Fruit fly (Drosophila melanogaster) whole organism, prepupa: Measurements from ENCODE around the gene Mur29B.

Experiments
- Blimp-1 ChIP-seq: fragments of 200-800 bp; sonication (Bioruptor generic); optimal IDR thresholded peaks from 3 replicates; lab custom pipeline; 2017; ENCODE audit warnings: missing biosample characterization, missing genetic modification characterization, mild to moderate bottlenecking, moderate library complexity, missing genetic modification reagents
- CG10631 ChIP-seq: fragments of 200-800 bp; sonication (Bioruptor generic); optimal IDR thresholded peaks from 2 replicates; lab custom pipeline; 2016; ENCODE audit warnings: missing biosample characterization, missing genetic modification characterization
- CG10669 ChIP-seq: fragments of 200-800 bp; sonication (Bioruptor generic); optimal IDR thresholded peaks from 3 replicates; lab custom pipeline; 2018; ENCODE audit warnings: missing biosample characterization, mild to moderate bottlenecking, missing genetic modification characterization, moderate library complexity
- CG11294 ChIP-seq: fragments of 200-800 bp; sonication (Bioruptor generic); IDR thresholded peaks from 2 replicates; pipeline ENCODE4 v1.3.6; 2022; ENCODE audit warnings: missing biosample characterization, missing genetic modification characterization
- CG11762 ChIP-seq: fragments of 200-800 bp; sonication (Bioruptor generic); optimal IDR thresholded peaks from 3 replicates; lab custom pipeline; 2016; ENCODE audit warnings: missing biosample characterization, missing genetic modification characterization; ENCODE audit not compliant: insufficient read depth
- CG11902 ChIP-seq: fragments of 200-800 bp; sonication (Bioruptor generic); optimal IDR thresholded peaks from 3 replicates; lab custom pipeline; 2016; ENCODE audit warnings: missing biosample characterization, missing genetic modification characterization
- CG1621 ChIP-seq: fragments of 200-800 bp; sonication (Bioruptor generic); optimal IDR thresholded peaks from 3 replicates; lab custom pipeline; 2018; ENCODE audit warnings: missing biosample characterization, mild to moderate bottlenecking, missing genetic modification characterization
- CG3032 ChIP-seq: fragments of 200-800 bp; optimal IDR thresholded peaks from 2 replicates; lab custom pipeline; 2019; ENCODE audit warnings: missing biosample characterization, mild to moderate bottlenecking, missing genetic modification characterization, moderate library complexity
- CG31627 ChIP-seq: fragments of 200-800 bp; sonication (Bioruptor generic); optimal IDR thresholded peaks from 3 replicates; lab custom pipeline; 2016; ENCODE audit warnings: missing biosample characterization, missing genetic modification characterization
- CG32006 ChIP-seq: fragments of 200-800 bp; sonication (Bioruptor generic); optimal IDR thresholded peaks from 3 replicates; lab custom pipeline; 2017; ENCODE audit warnings: missing biosample characterization, mild to moderate bottlenecking, missing genetic modification characterization
- CG34406 ChIP-seq: fragments of 200-800 bp; sonication (Bioruptor generic); optimal IDR thresholded peaks from 3 replicates; lab custom pipeline; 2016; ENCODE audit warnings: missing biosample characterization, missing genetic modification characterization
- CG3919 ChIP-seq: fragments of 200-800 bp; sonication (Bioruptor generic); optimal IDR thresholded peaks from 3 replicates; lab custom pipeline; 2016; ENCODE audit warnings: missing biosample characterization, missing genetic modification characterization
- CG4318 ChIP-seq: fragments of 200-800 bp; sonication (Bioruptor generic); optimal IDR thresholded peaks from 3 replicates; lab custom pipeline; 2017; ENCODE audit warnings: missing biosample characterization, mild to moderate bottlenecking, missing genetic modification characterization
- CG6163 ChIP-seq: fragments of 200-800 bp; sonication (Bioruptor generic); IDR thresholded peaks from 3 replicates; pipeline ENCODE4 v1.3.6; 2022; ENCODE audit warnings: missing biosample characterization, missing genetic modification characterization
- CG6276 ChIP-seq: fragments of 200-800 bp; sonication (Bioruptor generic); optimal IDR thresholded peaks from 2 replicates; lab custom pipeline; 2017; ENCODE audit warnings: missing biosample characterization, mild to moderate bottlenecking, missing genetic modification characterization
- CG6792 ChIP-seq: fragments of 200-800 bp; sonication (Bioruptor generic); optimal IDR thresholded peaks from 3 replicates; lab custom pipeline; 2016; ENCODE audit warnings: missing biosample characterization, missing genetic modification characterization
- CG6808 ChIP-seq: fragments of 200-800 bp; sonication (Bioruptor generic); optimal IDR thresholded peaks from 3 replicates; lab custom pipeline; 2017; ENCODE audit warnings: missing biosample characterization, missing genetic modification characterization, mild to moderate bottlenecking, moderate library complexity, missing genetic modification reagents
- CG6854 ChIP-seq: fragments of 200-800 bp; sonication (Bioruptor generic); optimal IDR thresholded peaks from 2 replicates; lab custom pipeline; 2017; ENCODE audit warnings: missing biosample characterization, mild to moderate bottlenecking, missing genetic modification characterization
- CG7368 ChIP-seq: fragments of 200-800 bp; sonication (Bioruptor generic); optimal IDR thresholded peaks from 3 replicates; lab custom pipeline; 2016; ENCODE audit warnings: missing biosample characterization, missing genetic modification characterization
- CG8119 ChIP-seq: fragments of 200-800 bp; sonication (Bioruptor generic); IDR thresholded peaks from 3 replicates; pipeline ENCODE4 v1.3.6; 2022; ENCODE audit warnings: missing biosample characterization, missing genetic modification characterization
- CG8632 ChIP-seq: fragments of 200-800 bp; sonication (Bioruptor generic); optimal IDR thresholded peaks from 3 replicates; lab custom pipeline; 2016; ENCODE audit warnings: missing biosample characterization, missing genetic modification characterization
- CG9139 ChIP-seq: fragments of 200-800 bp; sonication (Bioruptor generic); optimal IDR thresholded peaks from 3 replicates; lab custom pipeline; 2017; ENCODE audit warnings: missing biosample characterization, mild to moderate bottlenecking, missing genetic modification characterization
- Eip75B ChIP-seq: fragments of 200-800 bp; sonication (Bioruptor generic); optimal IDR thresholded peaks from 3 replicates; lab custom pipeline; 2016; ENCODE audit warnings: missing biosample characterization, missing genetic modification characterization
- Eip78C ChIP-seq: fragments of 200-800 bp; sonication (Bioruptor generic); peaks from one replicate; lab custom pipeline; 2016; ENCODE audit warnings: missing biosample characterization, missing genetic modification characterization
- Ets21C ChIP-seq: fragments of 200-800 bp; sonication (Bioruptor generic); optimal IDR thresholded peaks from 3 replicates; lab custom pipeline; 2016; ENCODE audit warnings: missing biosample characterization, missing genetic modification characterization
- Ets96B ChIP-seq: fragments of 200-800 bp; optimal IDR thresholded peaks from 2 replicates; lab custom pipeline; 2019; ENCODE audit warnings: missing biosample characterization, mild to moderate bottlenecking, missing genetic modification characterization, moderate library complexity
- Hr38 ChIP-seq: sonication (Bioruptor generic); optimal IDR thresholded peaks from 2 replicates; lab custom pipeline; 2016; ENCODE audit warnings: missing biosample characterization, missing genetic modification characterization
- Hr39 ChIP-seq: fragments of 200-800 bp; sonication (Bioruptor generic); optimal IDR thresholded peaks from 2 replicates; lab custom pipeline; 2016; ENCODE audit warnings: missing biosample characterization, missing genetic modification characterization
- Hr4 ChIP-seq: fragments of 200-800 bp; sonication (Bioruptor generic); optimal IDR thresholded peaks from 3 replicates; lab custom pipeline; 2016; ENCODE audit warnings: missing biosample characterization, missing genetic modification characterization
- Lpt ChIP-seq: fragments of 200-800 bp; sonication (Bioruptor generic); optimal IDR thresholded peaks from 3 replicates; lab custom pipeline; 2016; ENCODE audit warnings: missing biosample characterization, missing genetic modification characterization
- OdsH ChIP-seq: fragments of 200-800 bp; sonication (Bioruptor generic); optimal IDR thresholded peaks from 3 replicates; lab custom pipeline; 2016; ENCODE audit warnings: missing biosample characterization, missing genetic modification characterization
- Smox ChIP-seq: fragments of 200-800 bp; sonication (Bioruptor generic); optimal IDR thresholded peaks from 3 replicates; lab custom pipeline; 2016; ENCODE audit warnings: missing biosample characterization, missing genetic modification characterization
- Sox102F ChIP-seq: fragments of 200-800 bp; sonication (Bioruptor generic); optimal IDR thresholded peaks from 2 replicates; lab custom pipeline; 2016; ENCODE audit warnings: missing biosample characterization, mild to moderate bottlenecking, missing genetic modification characterization
- Sox14 ChIP-seq: fragments of 200-800 bp; sonication (Bioruptor generic); optimal IDR thresholded peaks from 3 replicates; lab custom pipeline; 2016; ENCODE audit warnings: missing biosample characterization, missing genetic modification characterization
- Sox15 ChIP-seq: fragments of 200-800 bp; sonication (Bioruptor generic); optimal IDR thresholded peaks from 3 replicates; lab custom pipeline; 2016; ENCODE audit warnings: missing biosample characterization, missing genetic modification characterization
- achi ChIP-seq: fragments of 200-800 bp; sonication (Bioruptor generic); optimal IDR thresholded peaks from 3 replicates; lab custom pipeline; 2016; ENCODE audit warnings: missing biosample characterization, missing genetic modification characterization
- acj6 ChIP-seq: fragments of 200-800 bp; sonication (Bioruptor generic); optimal IDR thresholded peaks from 3 replicates; lab custom pipeline; 2016; ENCODE audit warnings: missing biosample characterization, missing genetic modification characterization
- cyc ChIP-seq: fragments of 200-800 bp; sonication (Bioruptor generic); optimal IDR thresholded peaks from 3 replicates; lab custom pipeline; 2016; ENCODE audit warnings: missing biosample characterization, missing genetic modification characterization
- dac ChIP-seq: fragments of 200-800 bp; sonication (Bioruptor generic); optimal IDR thresholded peaks from 2 replicates; lab custom pipeline; 2017; ENCODE audit warnings: missing biosample characterization, mild to moderate bottlenecking, missing genetic modification characterization
- dsx ChIP-seq: fragments of 200-800 bp; optimal IDR thresholded peaks from 3 replicates; lab custom pipeline; 2019; ENCODE audit warnings: missing biosample characterization, mild to moderate bottlenecking, missing genetic modification characterization, moderate library complexity; ENCODE audit not compliant: poor library complexity, severe bottlenecking
- eg ChIP-seq: fragments of 200-800 bp; sonication (Bioruptor generic); IDR thresholded peaks from 3 replicates; pipeline ENCODE4 v1.3.6; 2022; ENCODE audit warnings: missing biosample characterization, missing genetic modification characterization
- esn ChIP-seq: fragments of 200-800 bp; sonication (Bioruptor generic); optimal IDR thresholded peaks from 2 replicates; lab custom pipeline; 2016; ENCODE audit warnings: missing biosample characterization, mild to moderate bottlenecking, missing genetic modification characterization, moderate library complexity
- fkh ChIP-seq: fragments of 200-800 bp; sonication (Bioruptor generic); optimal IDR thresholded peaks from 3 replicates; lab custom pipeline; 2017; ENCODE audit warnings: missing biosample characterization, mild to moderate bottlenecking, missing genetic modification characterization, moderate library complexity
- lz ChIP-seq: fragments of 200-800 bp; sonication (Bioruptor generic); optimal IDR thresholded peaks from 3 replicates; lab custom pipeline; 2016; ENCODE audit warnings: missing biosample characterization, missing genetic modification characterization
- net ChIP-seq: fragments of 200-800 bp; sonication (Bioruptor generic); optimal IDR thresholded peaks from 3 replicates; lab custom pipeline; 2016; ENCODE audit warnings: missing biosample characterization, missing genetic modification characterization
- pdm3 ChIP-seq: fragments of 200-800 bp; sonication (Bioruptor generic); optimal IDR thresholded peaks from 3 replicates; lab custom pipeline; 2016; ENCODE audit warnings: missing biosample characterization, missing genetic modification characterization
- spab ChIP-seq: fragments of 200-800 bp; sonication (Bioruptor generic); optimal IDR thresholded peaks from 2 replicates; lab custom pipeline; 2017; ENCODE audit warnings: missing biosample characterization, mild to moderate bottlenecking, missing genetic modification characterization, missing genetic modification reagents
- ss ChIP-seq, 2 experiments: fragments of 200-800 bp; sonication (Bioruptor generic); optimal IDR thresholded peaks; 2 replicates in 1 of 2; 3 replicates in 1 of 2; lab custom pipeline; 2017 to 2018; ENCODE audit warnings: mild to moderate bottlenecking in 2 of 2, missing biosample characterization in 2 of 2, missing genetic modification characterization in 2 of 2, moderate library complexity in 1 of 2
- svp ChIP-seq: fragments of 200-800 bp; sonication (Bioruptor generic); peaks from one replicate; lab custom pipeline; 2016; ENCODE audit warnings: missing biosample characterization, missing genetic modification characterization
- topi ChIP-seq: fragments of 200-800 bp; sonication (Bioruptor generic); optimal IDR thresholded peaks from 3 replicates; lab custom pipeline; 2016; ENCODE audit warnings: missing biosample characterization, missing genetic modification characterization
- vri ChIP-seq: fragments of 200-800 bp; sonication (Bioruptor generic); optimal IDR thresholded peaks from 3 replicates; lab custom pipeline; 2016; ENCODE audit warnings: missing biosample characterization, mild to moderate bottlenecking, missing genetic modification characterization

Mur29B gene

DNA sequence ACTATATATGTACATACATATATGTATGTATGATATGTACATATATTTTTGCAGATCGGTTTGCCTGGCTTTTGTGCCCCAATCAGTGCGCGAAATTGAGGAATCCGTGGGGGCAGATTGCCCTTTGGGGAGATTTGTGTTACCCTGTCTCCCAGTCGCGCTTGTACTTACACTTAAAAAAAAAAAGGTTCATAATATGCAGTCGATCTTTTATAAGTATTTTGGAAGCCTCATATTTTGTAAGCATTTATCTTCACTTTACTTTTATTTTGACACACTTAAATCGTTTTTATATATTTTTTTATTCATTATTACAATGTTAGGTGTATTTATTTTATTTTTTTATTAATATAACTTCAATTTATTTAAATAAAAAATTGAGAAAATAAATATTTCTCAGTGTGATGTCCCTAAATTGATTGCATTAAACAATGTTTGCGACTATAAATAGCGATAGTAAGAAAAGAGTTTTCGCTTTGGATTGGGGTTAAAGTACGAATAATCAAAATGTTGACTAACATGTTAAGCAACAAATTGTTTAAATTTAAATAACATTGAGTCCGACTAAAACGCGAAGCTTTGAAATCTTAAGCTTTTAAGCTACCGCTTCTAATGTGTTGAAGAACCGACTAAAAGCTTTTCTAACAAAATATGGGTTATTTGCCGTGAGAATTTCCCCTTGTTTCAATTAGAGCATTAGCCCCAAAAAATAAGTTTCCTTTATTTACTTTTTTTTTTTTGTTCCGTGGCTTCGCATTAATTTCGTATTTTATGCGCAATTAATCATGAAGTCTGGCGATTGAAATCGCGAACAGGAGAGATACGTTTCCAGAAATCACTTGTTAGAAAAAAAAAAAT lies 25.3 kb upstream of the Mur29B start:
- TF ChIP-seq topi (GFP tag; lab: Kevin White, UChicago) (peak; percentile 27), CG11902 (GFP tag; lab: Kevin White, UChicago) (no peak), acj6 (GFP tag; lab: Kevin White, UChicago) (peak; percentile 1), CG6808 (no peak), svp (GFP tag; lab: Kevin White, UChicago) (peak; percentile 91), Eip78C (peak; percentile 80), achi (GFP tag; lab: Kevin White, UChicago) (no peak), CG11294 (GFP tag; lab: Robert Waterston, UW) (no peak), fkh (peak; percentile 19), CG4318 (GFP tag; lab: Kevin White, UChicago) (peak; percentile 11), pdm3 (GFP tag; lab: Kevin White, UChicago) (peak; percentile 17), CG7368 (GFP tag; lab: Kevin White, UChicago) (no peak), dsx (GFP tag; lab: Kevin White, UChicago) (peak; percentile 4), Sox14 (GFP tag; lab: Kevin White, UChicago) (no peak), esn (GFP tag; lab: Kevin White, UChicago) (peak; percentile 58), CG34406 (GFP tag; lab: Kevin White, UChicago) (peak; percentile 41), CG11762 (no peak), spab (GFP tag; lab: Kevin White, UChicago) (no peak), Sox15 (GFP tag; lab: Kevin White, UChicago) (no peak), Ets96B (tag; lab: Kevin White, UChicago) (no peak), CG3032 (tag; lab: Kevin White, UChicago) (no peak), OdsH (GFP tag; lab: Kevin White, UChicago) (peak; percentile 36), CG1621 (tag; lab: Kevin White, UChicago) (no peak), Ets21C (GFP tag; lab: Kevin White, UChicago) (no peak), lz (GFP tag; lab: Kevin White, UChicago) (peak; percentile 30), dac (no peak), Lpt (GFP tag; lab: Kevin White, UChicago) (no peak), CG31627 (GFP tag; lab: Kevin White, UChicago) (peak; percentile 6), Hr4 (no peak), Sox102F (peak; percentile 31), CG10669 (GFP tag; lab: Kevin White, UChicago) (no peak), vri (GFP tag; lab: Kevin White, UChicago) (peak; percentile 3), CG8119 (GFP tag; lab: Robert Waterston, UW) (peak; percentile 59), Hr38 (no peak), CG6792 (GFP tag; lab: Kevin White, UChicago) (peak; percentile 22), CG8632 (GFP tag; lab: Kevin White, UChicago) (peak; percentile 28), CG3919 (GFP tag; lab: Kevin White, UChicago) (no peak), CG6276 (GFP tag; lab: Kevin White, UChicago) (no peak), Smox (peak; percentile 11), ss (GFP tag; optimal IDR thresholded peaks at IDR 0.05; lab: Kevin White, UChicago) (no peak), Hr39 (GFP tag; lab: Kevin White, UChicago) (peak; percentile 16), Blimp-1 (GFP tag; lab: Kevin White, UChicago) (no peak), eg (GFP tag; lab: Robert Waterston, UW) (peak; percentile 70; the same call in 1 of the 3 replicates), CG6854 (GFP tag; lab: Kevin White, UChicago) (no peak), CG9139 (GFP tag; lab: Kevin White, UChicago) (no peak), net (no peak), cyc (GFP tag; lab: Kevin White, UChicago) (peak; percentile 35), CG6163 (GFP tag; lab: Robert Waterston, UW) (no peak), CG10631 (GFP tag; lab: Kevin White, UChicago) (peak; percentile 12), CG32006 (GFP tag; lab: Kevin White, UChicago) (peak; percentile 46), Eip75B (no peak)
